Fruit fly (Drosophila melanogaster): Measurements from ENCODE around the gene betaTub85D.

betaTub85D gene

dm6 chr3R:9430344-9431253 is 20.5 kb upstream of the betaTub85D start (continued):
- no peak for TF ChIP-seq vfl (GFP tag; optimal IDR thresholded peaks at IDR 0.05)
- no peak for TF ChIP-seq CG15696 (tag; optimal IDR thresholded peaks at IDR 0.05)
- TF ChIP-seq CG30020 (tag; optimal IDR thresholded peaks at IDR 0.05): no peak
- peak; percentile 23 for TF ChIP-seq Deaf1 (tag; optimal IDR thresholded peaks at IDR 0.05)
- 0 out of 2 replicates have a peak, but pooled peaks have one; percentile 20 for TF ChIP-seq E2f1 (GFP tag; IDR thresholded peaks at IDR 0.05)
- TF ChIP-seq Hand (GFP tag; optimal IDR thresholded peaks at IDR 0.05): no peak
- peak; percentile 60 for TF ChIP-seq grau (tag; optimal IDR thresholded peaks at IDR 0.05)
- TF ChIP-seq CG31224 (GFP tag; IDR thresholded peaks at IDR 0.05): 0 out of 2 replicates have a peak, but pooled peaks have one; percentile 12
- TF ChIP-seq HmgZ (tag; optimal IDR thresholded peaks at IDR 0.05): no peak
- 0 out of 2 replicates have a peak, but pooled peaks have one; percentile 37 for TF ChIP-seq stc (GFP tag; IDR thresholded peaks at IDR 0.05)
- TF ChIP-seq CG9727 (GFP tag; optimal IDR thresholded peaks at IDR 0.05): peak; percentile 38
- peak; percentile 70 for TF ChIP-seq dysf (GFP tag; IDR thresholded peaks at IDR 0.05)
- TF ChIP-seq ham (GFP tag; IDR thresholded peaks at IDR 0.05): no peak
- TF ChIP-seq tgo (GFP tag; IDR thresholded peaks at IDR 0.05): no peak
- TF ChIP-seq knrl (GFP tag; IDR thresholded peaks at IDR 0.05; ENCODE audit: partially characterized antibody): no peak
- TF ChIP-seq GATAe (GFP tag; conservative IDR thresholded peaks at IDR 0.05): no peak
- no peak for TF ChIP-seq nom (GFP tag; optimal IDR thresholded peaks at IDR 0.05)
- TF ChIP-seq slp2 (GFP tag; optimal IDR thresholded peaks at IDR 0.05): no peak
- TF ChIP-seq chif (GFP tag; optimal IDR thresholded peaks at IDR 0.05): no peak
- no peak for TF ChIP-seq C15 (GFP tag; IDR thresholded peaks at IDR 0.05)
- TF ChIP-seq tup (GFP tag; optimal IDR thresholded peaks at IDR 0.05): no peak
- no peak for TF ChIP-seq slou (GFP tag; optimal IDR thresholded peaks at IDR 0.05)
- TF ChIP-seq CG11696 (GFP tag; IDR thresholded peaks at IDR 0.05): no peak
- peak; percentile 6 for TF ChIP-seq Atf-2 (GFP tag; optimal IDR thresholded peaks at IDR 0.05)
- TF ChIP-seq zen (tag; optimal IDR thresholded peaks at IDR 0.05): no peak
- TF ChIP-seq CG18599 (GFP tag; optimal IDR thresholded peaks at IDR 0.05): peak; percentile 50
- TF ChIP-seq so (GFP tag; IDR thresholded peaks at IDR 0.05): no peak
- no peak for TF ChIP-seq CG7928 (GFP tag; optimal IDR thresholded peaks at IDR 0.05)
- TF ChIP-seq CG8290 (GFP tag; optimal IDR thresholded peaks at IDR 0.05): no peak
- TF ChIP-seq CG8290 (tag; optimal IDR thresholded peaks at IDR 0.05): peak in 1 of 2 experiments; percentile 51
- TF ChIP-seq hth (optimal IDR thresholded peaks at IDR 0.05): no peak
- no peak for TF ChIP-seq CG5245 (GFP tag; optimal IDR thresholded peaks at IDR 0.05)
- TF ChIP-seq CG17361 (GFP tag; IDR thresholded peaks at IDR 0.05): no peak
- TF ChIP-seq CG10654 (GFP tag; optimal IDR thresholded peaks at IDR 0.05): no peak
- no peak for TF ChIP-seq br (optimal IDR thresholded peaks at IDR 0.05)
- TF ChIP-seq seq (GFP tag; IDR thresholded peaks at IDR 0.05): no peak
- TF ChIP-seq disco-r (GFP tag; optimal IDR thresholded peaks at IDR 0.05): no peak
- TF ChIP-seq Lpt (GFP tag; optimal IDR thresholded peaks at IDR 0.05): no peak
- no peak for TF ChIP-seq gsb (GFP tag; IDR thresholded peaks at IDR 0.05)
- no peak for TF ChIP-seq onecut (GFP tag; IDR thresholded peaks at IDR 0.05)
- TF ChIP-seq CG10462 (GFP tag; optimal IDR thresholded peaks at IDR 0.05): no peak
- no peak for TF ChIP-seq CG13287 (GFP tag; IDR thresholded peaks at IDR 0.05; ENCODE audit: partially characterized antibody)
- no peak for TF ChIP-seq Dek (tag; optimal IDR thresholded peaks at IDR 0.05)
- no peak for TF ChIP-seq Taf1 (GFP tag; IDR thresholded peaks at IDR 0.05)
- TF ChIP-seq CG42726 (GFP tag; IDR thresholded peaks at IDR 0.05; ENCODE audit: partially characterized antibody): no peak
- TF ChIP-seq Max (GFP tag; optimal IDR thresholded peaks at IDR 0.05): no peak
- 0 out of 2 replicates have a peak, but pooled peaks have one; percentile 31 for TF ChIP-seq CG6689 (GFP tag; IDR thresholded peaks at IDR 0.05)
- peak; percentile 38; the same call in 1 of the 2 replicates for TF ChIP-seq Ptx1 (GFP tag; IDR thresholded peaks at IDR 0.05)
- no peak for TF ChIP-seq D19A (tag; optimal IDR thresholded peaks at IDR 0.05)
- TF ChIP-seq nmo (GFP tag; optimal IDR thresholded peaks at IDR 0.05): peak; percentile 5
- TF ChIP-seq sens (GFP tag): no peak

Data from whole organism, embryonic.